Worm (Caenorhabditis elegans): Measurements from ENCODE around the gene csn-6.

DNA sequence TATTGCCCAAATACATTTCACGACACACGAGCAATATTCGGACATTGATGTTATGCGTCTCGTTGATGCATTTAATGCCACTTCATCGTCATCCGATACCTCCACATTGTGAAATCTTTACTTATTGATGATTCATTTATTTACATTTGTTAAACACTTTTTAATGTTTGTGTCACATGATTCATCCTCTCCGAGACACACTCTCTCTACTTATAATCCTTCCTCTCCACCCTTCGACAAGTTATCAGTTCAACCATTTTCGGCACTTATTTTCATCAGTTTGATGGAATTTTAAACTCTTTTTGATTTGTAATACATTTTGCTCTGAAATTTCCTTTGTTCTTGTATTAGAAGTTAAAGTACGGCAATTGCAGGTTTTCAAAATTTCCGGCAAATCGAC, 45.5 kb downstream of the csn-6 start:
- TF ChIP-seq ama-1 (optimal IDR thresholded peaks at IDR 0.05) (no peak), hnd-1 (tag; optimal IDR thresholded peaks at IDR 0.05) (no peak)
